Fruit fly (Drosophila melanogaster): Measurements from ENCODE around the gene pzg.

Gene pzg

DNA sequence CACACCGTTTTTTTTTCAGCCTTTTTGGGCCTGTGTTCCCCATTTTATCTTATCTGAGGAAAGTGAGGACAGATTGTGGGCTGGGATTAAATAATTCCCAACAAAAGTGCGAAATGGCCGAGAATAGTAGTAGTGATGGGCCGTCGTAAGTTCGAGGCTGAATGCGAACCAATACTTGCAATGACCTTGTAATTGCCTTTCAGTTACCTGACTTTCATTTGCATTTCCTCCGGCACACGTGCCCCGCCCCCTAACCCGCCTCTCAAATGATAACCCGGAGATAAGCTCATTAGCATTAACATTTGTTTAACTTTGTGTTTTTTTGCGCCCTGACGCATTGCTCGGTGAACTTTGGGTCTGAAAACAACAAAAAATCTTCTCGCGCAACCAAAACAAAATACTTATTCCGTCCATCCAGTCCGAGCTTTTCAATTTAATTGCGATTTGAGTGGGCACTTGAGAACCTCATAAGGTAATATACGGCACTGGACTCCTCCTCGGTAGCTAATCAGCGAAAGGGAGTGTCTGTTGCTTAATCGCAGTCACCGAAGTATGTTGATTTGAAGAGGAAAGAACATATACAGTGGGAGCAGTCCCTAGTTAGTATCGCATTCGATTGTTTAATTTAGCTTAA is 7.9 kb upstream of the pzg start (continued):
- 0 out of 3 replicates have a peak, but pooled peaks have one; percentile 19 for TF ChIP-seq vnd (GFP tag; IDR thresholded peaks at IDR 0.05; ENCODE audit: partially characterized antibody)
- no peak for TF ChIP-seq maf-S (GFP tag; optimal IDR thresholded peaks at IDR 0.05)
- peak; percentile 18 for TF ChIP-seq Hey (tag; optimal IDR thresholded peaks at IDR 0.05)
- no peak for TF ChIP-seq TFAM (GFP tag; optimal IDR thresholded peaks at IDR 0.05)
- TF ChIP-seq GATAe (GFP tag; conservative IDR thresholded peaks at IDR 0.05), result peak; percentile 13; the same call in 1 of the 2 replicates
- TF ChIP-seq seq (GFP tag; IDR thresholded peaks at IDR 0.05), result 0 out of 2 replicates have a peak, but pooled peaks have one; percentile 23
- no peak for TF ChIP-seq gfzf (GFP tag; optimal IDR thresholded peaks at IDR 0.05)

DNA sequence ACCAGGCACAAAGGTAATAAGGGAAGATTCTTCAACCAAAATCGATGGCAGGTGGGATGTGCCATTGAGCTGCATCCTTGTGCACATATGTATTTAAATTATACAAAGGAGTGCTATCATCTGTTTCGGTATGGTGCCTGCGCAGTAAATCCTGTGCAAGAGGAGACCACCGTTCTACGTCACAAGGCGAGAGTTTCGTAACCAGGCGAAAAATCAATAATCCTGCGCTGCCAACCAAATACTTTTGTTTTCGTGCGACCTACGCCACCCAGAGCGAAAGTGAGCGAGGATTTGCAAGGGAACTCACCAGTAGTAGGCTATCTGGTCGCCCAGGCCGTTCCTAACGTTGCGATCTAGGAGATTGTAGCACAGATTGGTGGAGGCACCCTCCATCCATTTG is 6.7 kb upstream of the pzg start:
- no peak for TF ChIP-seq BtbVII (GFP tag; optimal IDR thresholded peaks at IDR 0.05)
- TF ChIP-seq chm (GFP tag; IDR thresholded peaks at IDR 0.05), result no peak
- no peak for TF ChIP-seq CG11504 (tag; optimal IDR thresholded peaks at IDR 0.05)
- TF ChIP-seq CG4617 (GFP tag; optimal IDR thresholded peaks at IDR 0.05; ENCODE audit: borderline replicate concordance), result no peak
- TF ChIP-seq ewg (GFP tag; optimal IDR thresholded peaks at IDR 0.05), result peak; percentile 66
- TF ChIP-seq BEAF-32 (GFP tag; optimal IDR thresholded peaks at IDR 0.05), result no peak
- TF ChIP-seq Med (GFP tag), result peak; percentile 4
- no peak for TF ChIP-seq CG2202 (tag; optimal IDR thresholded peaks at IDR 0.05)
- TF ChIP-seq CG13424 (tag; optimal IDR thresholded peaks at IDR 0.05), result no peak
- TF ChIP-seq onecut (GFP tag; IDR thresholded peaks at IDR 0.05), result peak; percentile 98
- TF ChIP-seq Dbx (GFP tag; IDR thresholded peaks at IDR 0.05), result 0 out of 3 replicates have a peak, but pooled peaks have one; percentile 8
- no peak for TF ChIP-seq CG3065 (GFP tag; optimal IDR thresholded peaks at IDR 0.05)

DNA sequence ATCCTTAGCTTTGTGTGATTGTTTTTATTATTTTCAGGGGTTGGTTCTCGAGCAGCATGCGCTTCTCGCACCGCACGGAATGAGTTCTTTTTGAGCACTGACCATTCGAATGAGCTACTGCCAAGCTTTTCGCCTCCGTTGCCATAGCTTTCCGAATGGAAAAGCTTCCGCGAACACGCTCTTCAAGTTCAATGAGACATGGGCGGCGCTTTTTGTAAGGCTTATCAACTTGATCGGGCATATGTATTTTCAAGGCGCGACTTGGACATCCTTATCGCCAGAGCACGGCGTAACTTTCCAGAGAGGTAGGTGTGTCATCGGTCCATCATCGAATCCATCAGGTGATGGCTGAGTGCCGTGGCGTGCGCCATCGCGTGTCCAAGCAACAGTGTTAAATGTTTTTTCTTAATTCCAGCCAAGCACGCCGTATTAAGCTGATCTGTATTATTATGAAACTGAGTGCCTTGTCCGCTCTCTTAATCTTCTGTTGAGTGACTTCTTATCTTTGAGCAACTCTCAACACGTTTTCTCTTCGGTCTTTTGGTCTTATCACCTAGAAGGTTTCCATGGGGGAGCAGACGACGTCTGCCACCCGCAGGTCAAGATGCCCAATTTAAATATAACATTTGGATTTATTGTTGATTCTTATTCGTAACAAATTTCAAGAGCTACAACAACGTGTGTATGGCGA is 5.9 kb upstream of the pzg start, which contains the start of gene AcCoAS:
AcCoAS (minus strand) TSS at position 368 of the 691 bp plus-strand sequence.
- no peak for TF ChIP-seq ham (GFP tag; IDR thresholded peaks at IDR 0.05)
- no peak for TF ChIP-seq Max (GFP tag; optimal IDR thresholded peaks at IDR 0.05)
- peak; percentile 19 for TF ChIP-seq sd (tag; optimal IDR thresholded peaks at IDR 0.05)
- peak; percentile 22 for TF ChIP-seq CG10147 (GFP tag; optimal IDR thresholded peaks at IDR 0.05)
- peak; percentile 37 for TF ChIP-seq NfI (GFP tag; optimal IDR thresholded peaks at IDR 0.05)
- TF ChIP-seq hbn (GFP tag; IDR thresholded peaks at IDR 0.05; ENCODE audit: partially characterized antibody), result no peak
- no peak for TF ChIP-seq fd96Cb (tag; optimal IDR thresholded peaks at IDR 0.05)
- TF ChIP-seq CG10654 (GFP tag; optimal IDR thresholded peaks at IDR 0.05), result no peak
- peak; percentile 33 for TF ChIP-seq pzg (GFP tag; optimal IDR thresholded peaks at IDR 0.05)
- TF ChIP-seq unc-4 (GFP tag; IDR thresholded peaks at IDR 0.05; ENCODE audit: partially characterized antibody), result peak; percentile 36
- peak; percentile 71 for TF ChIP-seq CG2120 (GFP tag; optimal IDR thresholded peaks at IDR 0.05)
- no peak for TF ChIP-seq pan (optimal IDR thresholded peaks at IDR 0.05)
- TF ChIP-seq pan (GFP tag; optimal IDR thresholded peaks at IDR 0.05 in 1 of 2, IDR thresholded peaks at IDR 0.05 in 1 of 2), result no peak
- no peak for TF ChIP-seq ssp (GFP tag; IDR thresholded peaks at IDR 0.05)
- peak; percentile 14 for TF ChIP-seq CG6254 (GFP tag; optimal IDR thresholded peaks at IDR 0.05)
- no peak for TF ChIP-seq tup (GFP tag; optimal IDR thresholded peaks at IDR 0.05)
- no peak for TF ChIP-seq lov (optimal IDR thresholded peaks at IDR 0.05)
- TF ChIP-seq lov (GFP tag; IDR thresholded peaks at IDR 0.05), result 0 out of 3 replicates have a peak, but pooled peaks have one; percentile 51
- TF ChIP-seq caup (GFP tag; optimal IDR thresholded peaks at IDR 0.05; ENCODE audit: severe bottlenecking), result peak; percentile 49
- TF ChIP-seq Atf-2 (GFP tag; optimal IDR thresholded peaks at IDR 0.05), result no peak
- peak; percentile 10 for TF ChIP-seq CG12744 (GFP tag; optimal IDR thresholded peaks at IDR 0.05)
- TF ChIP-seq Mrtf (GFP tag; IDR thresholded peaks at IDR 0.05), result no peak
- peak; percentile 38 for TF ChIP-seq CG9727 (GFP tag; optimal IDR thresholded peaks at IDR 0.05)
- no peak for TF ChIP-seq CG34224 (GFP tag; IDR thresholded peaks at IDR 0.05; ENCODE audit: partially characterized antibody)
- no peak for TF ChIP-seq gsb (GFP tag; IDR thresholded peaks at IDR 0.05)
- no peak for TF ChIP-seq CG7357 (GFP tag; IDR thresholded peaks at IDR 0.05)
- TF ChIP-seq Kr (GFP tag; optimal IDR thresholded peaks at IDR 0.05), result no peak

Measured in whole organism, embryonic.